Worm (Caenorhabditis elegans) whole organism, L4 larva: ENCODE measurements around the gene R02F11.9.

Experiments used
- aly-2 ChIP-seq: sonication (generic microtip); optimal IDR thresholded peaks from 2 replicates; lab custom pipeline; 2018; ENCODE audit warnings: missing biosample characterization, missing genetic modification characterization
- cey-2 ChIP-seq: sonication (generic microtip); optimal IDR thresholded peaks from 3 replicates; lab custom pipeline; 2017; ENCODE audit warnings: missing genetic modification characterization, mild to moderate bottlenecking, missing compliant biosample characterization, antibody characterized with exemption, borderline replicate concordance; ENCODE audit not compliant: insufficient read depth
- dpl-1 ChIP-seq: fragments of 150-350 bp; optimal IDR thresholded peaks from 2 replicates; lab custom pipeline; 2014; ENCODE audit warnings: missing biosample characterization, missing genetic modification reagents, missing genetic modification characterization
- lin-39 ChIP-seq: fragments of 150-350 bp; optimal IDR thresholded peaks from 2 replicates; lab custom pipeline; 2014; ENCODE audit warnings: missing biosample characterization, missing genetic modification reagents, missing genetic modification characterization
- mxl-3 ChIP-seq: fragments of 200-800 bp; sonication (Bioruptor generic); optimal IDR thresholded peaks from 2 replicates; lab custom pipeline; 2018; ENCODE audit warnings: mild to moderate bottlenecking, missing genetic modification characterization, missing compliant biosample characterization
- nhr-11 ChIP-seq: fragments of 150-350 bp; optimal IDR thresholded peaks from 2 replicates; lab custom pipeline; 2014; ENCODE audit warnings: missing biosample characterization, missing genetic modification characterization
- nhr-42 ChIP-seq: fragments of 200-800 bp; sonication (Bioruptor generic); IDR thresholded peaks from 2 replicates; pipeline ENCODE4 v1.3.6; 2022; ENCODE audit warnings: missing genetic modification characterization, missing compliant biosample characterization
- nhr-76 ChIP-seq: fragments of 150-350 bp; optimal IDR thresholded peaks from 2 replicates; lab custom pipeline; 2014; ENCODE audit warnings: missing biosample characterization, missing genetic modification characterization
- php-3 ChIP-seq: fragments of 200-800 bp; sonication (Bioruptor generic); IDR thresholded peaks from 2 replicates; pipeline ENCODE4 v1.3.6; 2022; ENCODE audit warnings: missing genetic modification reagents, missing genetic modification characterization, missing compliant biosample characterization
- snpc-4 ChIP-seq: fragments of 150-350 bp; optimal IDR thresholded peaks from 2 replicates; lab custom pipeline; 2014; ENCODE audit warnings: missing biosample characterization, missing genetic modification characterization
- ztf-11 ChIP-seq: fragments of 150-350 bp; optimal IDR thresholded peaks from 2 replicates; lab custom pipeline; 2014; ENCODE audit warnings: missing biosample characterization, missing genetic modification characterization

- TF ChIP-seq snpc-4 (tag; lab: Kevin White, UChicago): no peak
- TF ChIP-seq cey-2 (tag; lab: Kevin White, UChicago): no peak
- TF ChIP-seq nhr-76 (tag; lab: Kevin White, UChicago): no peak
- no peak for TF ChIP-seq lin-39 (tag; lab: Kevin White, UChicago)
- no peak for TF ChIP-seq mxl-3 (GFP tag; lab: Kevin White, UChicago)
- no peak for TF ChIP-seq dpl-1 (GFP tag; lab: Kevin White, UChicago)
- no peak for TF ChIP-seq nhr-42 (GFP tag; lab: Robert Waterston, UW)
- TF ChIP-seq ztf-11 (tag; lab: Kevin White, UChicago): no peak
- TF ChIP-seq nhr-11: no peak
- TF ChIP-seq php-3 (GFP tag; lab: Robert Waterston, UW): no peak
- no peak for TF ChIP-seq aly-2 (tag; lab: Kevin White, UChicago)
Observed at ce11 chrV:4742190-4742589, 45.1 kb upstream of the R02F11.9 start, which contains the start of gene ugt-61.
